Fruit fly (Drosophila melanogaster): Measurements from ENCODE around the gene nom.

The nom gene

dm6 chr3R:8747134-8747870 is 24.3 kb downstream of the nom start, which contains the start of the genes CG9801 and Nasp (continued):
- TF ChIP-seq Atf3 (GFP tag; optimal IDR thresholded peaks at IDR 0.05), result no peak
- peak; percentile 43 for TF ChIP-seq gsb-n (tag; optimal IDR thresholded peaks at IDR 0.05)
- TF ChIP-seq Sry-β (GFP tag; optimal IDR thresholded peaks at IDR 0.05), result no peak
- TF ChIP-seq NC2α (GFP tag; optimal IDR thresholded peaks at IDR 0.05), result no peak
- TF ChIP-seq Fer2 (tag; optimal IDR thresholded peaks at IDR 0.05), result no peak
- TF ChIP-seq CG6765 (GFP tag; optimal IDR thresholded peaks at IDR 0.05), result peak; percentile 7
- peak; percentile 63; the same call in 1 of the 2 replicates for TF ChIP-seq ato (GFP tag; IDR thresholded peaks at IDR 0.05; ENCODE audit: partially characterized antibody)
- TF ChIP-seq org-1 (GFP tag; optimal IDR thresholded peaks at IDR 0.05), result peak; percentile 17
- 0 out of 3 replicates have a peak, but pooled peaks have one; percentile 8 for TF ChIP-seq sr (GFP tag; IDR thresholded peaks at IDR 0.05)
- peak; percentile 16 for TF ChIP-seq wek (GFP tag; optimal IDR thresholded peaks at IDR 0.05)
- peak; percentile 19; the same call in 1 of the 2 replicates for TF ChIP-seq sisA (GFP tag; IDR thresholded peaks at IDR 0.05)
- peak; percentile 75 for TF ChIP-seq CG16813 (GFP tag; IDR thresholded peaks at IDR 0.05; ENCODE audit: partially characterized antibody)
- TF ChIP-seq crc (GFP tag; optimal IDR thresholded peaks at IDR 0.05), result no peak
- no peak for TF ChIP-seq Spps (tag; optimal IDR thresholded peaks at IDR 0.05)
- TF ChIP-seq rib (GFP tag; IDR thresholded peaks at IDR 0.05), result peak; percentile 72; the same call in 1 of the 2 replicates
- no peak for TF ChIP-seq CG8359 (GFP tag; optimal IDR thresholded peaks at IDR 0.05; ENCODE audit: borderline replicate concordance)
- TF ChIP-seq zen2 (GFP tag; IDR thresholded peaks at IDR 0.05; ENCODE audit: partially characterized antibody), result 0 out of 3 replicates have a peak, but pooled peaks have one; percentile 6
- TF ChIP-seq CG9797 (GFP tag; optimal IDR thresholded peaks at IDR 0.05), result peak; percentile 94
- peak; percentile 31; the same call in 1 of the 2 replicates for TF ChIP-seq slbo (GFP tag; IDR thresholded peaks at IDR 0.05)
- TF ChIP-seq H2.0 (GFP tag; IDR thresholded peaks at IDR 0.05), result no peak
- TF ChIP-seq CG1233 (GFP tag; optimal IDR thresholded peaks at IDR 0.05), result no peak
- TF ChIP-seq CG2678 (tag; optimal IDR thresholded peaks at IDR 0.05), result peak; percentile 30
- TF ChIP-seq CG9727 (GFP tag; optimal IDR thresholded peaks at IDR 0.05), result peak; percentile 1
- peak; percentile 20 for TF ChIP-seq CG11398 (GFP tag; optimal IDR thresholded peaks at IDR 0.05)
- peak; percentile 53 for TF ChIP-seq CG3838 (GFP tag; optimal IDR thresholded peaks at IDR 0.05)
- TF ChIP-seq Oaz (GFP tag; IDR thresholded peaks at IDR 0.05), result no peak
- TF ChIP-seq bowl (GFP tag; IDR thresholded peaks at IDR 0.05), result no peak
- TF ChIP-seq gcm2 (GFP tag; optimal IDR thresholded peaks at IDR 0.05), result no peak
- peak; percentile 62 for TF ChIP-seq Rfx (GFP tag; IDR thresholded peaks at IDR 0.05)
- TF ChIP-seq Mrtf (GFP tag; IDR thresholded peaks at IDR 0.05), result no peak
- TF ChIP-seq schlank (tag; optimal IDR thresholded peaks at IDR 0.05), result no peak
- TF ChIP-seq E2f2 (GFP tag; IDR thresholded peaks at IDR 0.05), result peak; percentile 88
- TF ChIP-seq grn (GFP tag; optimal IDR thresholded peaks at IDR 0.05), result no peak
- TF ChIP-seq CHES-1-like (GFP tag; optimal IDR thresholded peaks at IDR 0.05), result peak; percentile 62
- no peak for TF ChIP-seq pnt (GFP tag; optimal IDR thresholded peaks at IDR 0.05)
- no peak for TF ChIP-seq pan (optimal IDR thresholded peaks at IDR 0.05)
- peak in 1 of 2 experiments; percentile 35 for TF ChIP-seq pan (GFP tag; optimal IDR thresholded peaks at IDR 0.05 in 1 of 2, IDR thresholded peaks at IDR 0.05 in 1 of 2)
- no peak for TF ChIP-seq CG7372 (GFP tag; IDR thresholded peaks at IDR 0.05)
- peak; percentile 81 for TF ChIP-seq BEAF-32 (GFP tag; optimal IDR thresholded peaks at IDR 0.05)
- no peak for TF ChIP-seq CG31388 (GFP tag; optimal IDR thresholded peaks at IDR 0.05)
- no peak for TF ChIP-seq btn (GFP tag; optimal IDR thresholded peaks at IDR 0.05)
- 0 out of 2 replicates have a peak, but pooled peaks have one; percentile 30 for TF ChIP-seq peb (GFP tag; IDR thresholded peaks at IDR 0.05)
- TF ChIP-seq seq (GFP tag; IDR thresholded peaks at IDR 0.05), result no peak
- TF ChIP-seq aop (GFP tag; IDR thresholded peaks at IDR 0.05), result no peak
- TF ChIP-seq CG11695 (GFP tag; IDR thresholded peaks at IDR 0.05), result no peak
- TF ChIP-seq dmrt99B (tag; optimal IDR thresholded peaks at IDR 0.05), result peak; percentile 21
- TF ChIP-seq pfk (GFP tag; optimal IDR thresholded peaks at IDR 0.05), result no peak
- TF ChIP-seq CG11560 (tag; IDR thresholded peaks at IDR 0.05), result peak; percentile 65; the same call in 2 of the 3 replicates
- TF ChIP-seq NC2β (GFP tag; optimal IDR thresholded peaks at IDR 0.05), result peak; percentile 62
- TF ChIP-seq CG42726 (GFP tag; IDR thresholded peaks at IDR 0.05; ENCODE audit: partially characterized antibody), result peak; percentile 54; the same call in 1 of the 2 replicates

Data from whole organism, embryonic.